Worm (Caenorhabditis elegans) whole organism, L4 larva: ENCODE results near the gene lmp-2.

Source experiments
- F26F4.8 ChIP-seq: fragments of 200-800 bp; sonication (Bioruptor generic); conservative IDR thresholded peaks from 2 replicates; pipeline ENCODE4 v1.3.6; 2022; ENCODE audit warnings: missing genetic modification characterization, missing compliant biosample characterization
- T20F7.1 ChIP-seq: fragments of 200-800 bp; sonication (Bioruptor generic); optimal IDR thresholded peaks from 2 replicates; lab custom pipeline; 2018; ENCODE audit warnings: mild to moderate bottlenecking, missing genetic modification characterization, missing compliant biosample characterization
- Y48G9A.11 ChIP-seq: fragments of 200-800 bp; sonication (Bioruptor generic); IDR thresholded peaks from 2 replicates; pipeline ENCODE4 v1.3.6; 2022; ENCODE audit warnings: missing genetic modification reagents, missing genetic modification characterization, missing compliant biosample characterization
- Y5F2A.4 ChIP-seq: fragments of 200-800 bp; sonication (Bioruptor generic); optimal IDR thresholded peaks from 2 replicates; lab custom pipeline; 2018; ENCODE audit warnings: mild to moderate bottlenecking, missing genetic modification characterization, missing compliant biosample characterization
- Y75B8A.6 ChIP-seq: fragments of 200-800 bp; sonication (Bioruptor generic); IDR thresholded peaks from 2 replicates; pipeline ENCODE4 v1.3.6; 2022; ENCODE audit warnings: missing genetic modification reagents, missing genetic modification characterization, missing compliant biosample characterization
- aha-1 ChIP-seq: fragments of 150-350 bp; peaks from one replicate; lab custom pipeline; 2014; ENCODE audit warnings: missing biosample characterization, missing genetic modification characterization
- aly-2 ChIP-seq: sonication (generic microtip); optimal IDR thresholded peaks from 2 replicates; lab custom pipeline; 2018; ENCODE audit warnings: missing biosample characterization, missing genetic modification characterization
- arid-1 ChIP-seq: fragments of 200-800 bp; sonication (Bioruptor generic); conservative IDR thresholded peaks from 2 replicates; pipeline ENCODE4 v1.3.6; 2022; ENCODE audit warnings: missing genetic modification reagents, missing genetic modification characterization, missing compliant biosample characterization
- ceh-44 ChIP-seq: fragments of 200-800 bp; sonication (Bioruptor generic); IDR thresholded peaks from 2 replicates; pipeline ENCODE4 v1.3.6; 2022; ENCODE audit warnings: missing genetic modification reagents, missing genetic modification characterization, missing compliant biosample characterization
- daf-16 ChIP-seq, 3 experiments: sonication (generic microtip); optimal IDR thresholded peaks; 2 replicates each; lab custom pipeline; 2016 to 2017; ENCODE audit warnings: missing genetic modification characterization in 3 of 3, missing genetic modification reagents in 3 of 3, mild to moderate bottlenecking in 2 of 3, missing compliant biosample characterization in 2 of 3, missing biosample characterization in 1 of 3, moderate library complexity in 1 of 3
- daf-19 ChIP-seq: fragments of 200-800 bp; sonication (Bioruptor generic); conservative IDR thresholded peaks from 2 replicates; pipeline ENCODE4 v1.3.6; 2022; ENCODE audit warnings: missing genetic modification characterization, missing compliant biosample characterization
- dmd-6 ChIP-seq: fragments of 200-800 bp; sonication (Bioruptor generic); IDR thresholded peaks from 2 replicates; pipeline ENCODE4 v1.3.6; 2022; ENCODE audit warnings: missing genetic modification reagents, missing genetic modification characterization, missing compliant biosample characterization
- egl-27 ChIP-seq: sonication (generic microtip); optimal IDR thresholded peaks from 3 replicates; lab custom pipeline; 2017; ENCODE audit warnings: missing biosample characterization, missing genetic modification reagents, missing genetic modification characterization
- hlh-11 ChIP-seq: fragments of 200-800 bp; sonication (Bioruptor generic); optimal IDR thresholded peaks from 2 replicates; lab custom pipeline; 2018; ENCODE audit warnings: mild to moderate bottlenecking, missing genetic modification characterization, missing compliant biosample characterization
- hlh-30 ChIP-seq: sonication (generic microtip); optimal IDR thresholded peaks from 2 replicates; lab custom pipeline; 2017; ENCODE audit warnings: antibody characterized with exemption, mild to moderate bottlenecking, missing genetic modification characterization, missing compliant biosample characterization; ENCODE audit not compliant: insufficient read depth
- lin-39 ChIP-seq: fragments of 150-350 bp; optimal IDR thresholded peaks from 2 replicates; lab custom pipeline; 2014; ENCODE audit warnings: missing biosample characterization, missing genetic modification reagents, missing genetic modification characterization
- mdl-1 ChIP-seq, 2 experiments: fragments of 150-350 bp in 1 of 2; sonication (generic microtip) in 1 of 2; optimal IDR thresholded peaks; 2 replicates each; lab custom pipeline; 2014 to 2017; ENCODE audit warnings: missing biosample characterization in 2 of 2, missing genetic modification characterization in 2 of 2
- mep-1 ChIP-seq: fragments of 150-350 bp; sonication (generic microtip); optimal IDR thresholded peaks from 3 replicates; lab custom pipeline; 2014; ENCODE audit warnings: missing biosample characterization, missing genetic modification characterization
- mes-2 ChIP-seq: sonication (generic microtip); optimal IDR thresholded peaks from 2 replicates; lab custom pipeline; 2016; ENCODE audit warnings: missing genotype, mild to moderate bottlenecking, missing genetic modification characterization, missing compliant biosample characterization; ENCODE audit not compliant: poor library complexity, severe bottlenecking
- mxl-3 ChIP-seq: fragments of 200-800 bp; sonication (Bioruptor generic); optimal IDR thresholded peaks from 2 replicates; lab custom pipeline; 2018; ENCODE audit warnings: mild to moderate bottlenecking, missing genetic modification characterization, missing compliant biosample characterization
- nhr-102 ChIP-seq: sonication (generic microtip); optimal IDR thresholded peaks from 2 replicates; lab custom pipeline; 2016; ENCODE audit warnings: mild to moderate bottlenecking, missing genetic modification characterization, moderate library complexity, missing compliant biosample characterization
- nhr-11 ChIP-seq: fragments of 150-350 bp; optimal IDR thresholded peaks from 2 replicates; lab custom pipeline; 2014; ENCODE audit warnings: missing biosample characterization, missing genetic modification characterization
- nhr-28 ChIP-seq: fragments of 150-350 bp; optimal IDR thresholded peaks from 2 replicates; lab custom pipeline; 2014; ENCODE audit warnings: missing biosample characterization, missing genetic modification characterization
- nhr-42 ChIP-seq: fragments of 200-800 bp; sonication (Bioruptor generic); IDR thresholded peaks from 2 replicates; pipeline ENCODE4 v1.3.6; 2022; ENCODE audit warnings: missing genetic modification characterization, missing compliant biosample characterization
- pqm-1 ChIP-seq: sonication (generic microtip); optimal IDR thresholded peaks from 2 replicates; lab custom pipeline; 2017; ENCODE audit warnings: missing biosample characterization, missing genetic modification characterization
- saeg-2 ChIP-seq: fragments of 200-800 bp; sonication (Bioruptor generic); IDR thresholded peaks from 2 replicates; pipeline ENCODE4 v1.3.6; 2022; ENCODE audit warnings: missing genetic modification reagents, missing genetic modification characterization, missing compliant biosample characterization
- tra-1 ChIP-seq: fragments of 200-800 bp; sonication (Bioruptor generic); IDR thresholded peaks from 2 replicates; pipeline ENCODE4 v1.3.6; 2022; ENCODE audit warnings: missing genetic modification reagents, missing genetic modification characterization, missing compliant biosample characterization
- unc-39 ChIP-seq: sonication (generic microtip); optimal IDR thresholded peaks from 2 replicates; lab custom pipeline; 2017; ENCODE audit warnings: missing biosample characterization, missing genetic modification characterization
- unc-62 ChIP-seq, 3 experiments: fragments of 150-350 bp in 1 of 3; sonication (generic microtip); optimal IDR thresholded peaks in 2 of 3; peaks in 1 of 3; 1 replicate in 1 of 3; 2 replicates in 2 of 3; lab custom pipeline; 2014 to 2017; ENCODE audit warnings: missing biosample characterization in 3 of 3, missing genetic modification characterization in 3 of 3, missing genetic modification reagents in 3 of 3, missing genotype in 1 of 3
- zag-1 ChIP-seq: fragments of 150-350 bp; optimal IDR thresholded peaks from 2 replicates; lab custom pipeline; 2014; ENCODE audit warnings: missing biosample characterization, missing genetic modification characterization
- zip-11 ChIP-seq: fragments of 200-800 bp; sonication (Bioruptor generic); IDR thresholded peaks from 2 replicates; pipeline ENCODE4 v1.3.6; 2022; ENCODE audit warnings: missing genetic modification characterization, missing compliant biosample characterization
- ztf-7 ChIP-seq: fragments of 150-350 bp; optimal IDR thresholded peaks from 2 replicates; lab custom pipeline; 2014; ENCODE audit warnings: missing biosample characterization, missing genetic modification characterization

The lmp-2 gene

DNA sequence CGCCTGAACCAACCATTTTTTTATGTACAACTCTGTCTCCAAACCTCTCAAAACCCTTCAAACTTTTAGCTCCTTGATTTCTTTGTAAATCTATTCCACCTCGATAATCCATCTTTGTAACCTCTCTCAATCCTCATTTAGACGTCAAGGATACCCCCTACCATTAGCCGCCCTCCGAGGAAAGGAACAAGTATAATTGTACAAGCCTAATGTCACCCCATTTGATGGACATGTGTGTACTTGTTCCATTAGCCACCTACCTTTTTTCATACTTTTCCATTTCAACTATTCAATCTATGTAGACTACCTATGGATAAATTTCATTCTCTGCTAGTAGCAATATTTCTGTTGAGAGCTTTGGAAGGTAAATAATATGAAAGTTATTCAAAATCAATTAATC, 17.7 kb upstream of the lmp-2 start, which contains the start of gene C05D9.4:
Gene C05D9.4 (plus strand): TSS at position 301 of the 400 bp plus-strand sequence.
- TF ChIP-seq zag-1 (no peak), mdl-1 (tag; optimal IDR thresholded peaks at IDR 0.05; lab: Kevin White, UChicago) (no peak), daf-19 (GFP tag; lab: Robert Waterston, UW) (no peak), mxl-3 (no peak), egl-27 (tag; lab: Kevin White, UChicago) (no peak), ztf-7 (tag; lab: Kevin White, UChicago) (no peak), arid-1 (GFP tag; lab: Robert Waterston, UW) (no peak), mes-2 (tag; lab: Kevin White, UChicago) (no peak)

- TF ChIP-seq mes-2 (tag; lab: Kevin White, UChicago) (no peak), daf-16 (GFP tag; optimal IDR thresholded peaks at IDR 0.05; lab: Kevin White, UChicago) (peak in 1 of 2 experiments; percentile 56), daf-16 (tag; optimal IDR thresholded peaks at IDR 0.05; lab: Kevin White, UChicago) (no peak), nhr-11 (tag; lab: Kevin White, UChicago) (peak; percentile 26), Y5F2A.4 (GFP tag; lab: Kevin White, UChicago) (no peak), mep-1 (tag; lab: Kevin White, UChicago) (no peak), saeg-2 (no peak), aly-2 (tag; lab: Kevin White, UChicago) (no peak), unc-39 (tag; lab: Kevin White, UChicago) (no peak), zip-11 (no peak), unc-62 (GFP tag; optimal IDR thresholded peaks at IDR 0.05 in 1 of 2; lab: Kevin White, UChicago) (peak in 1 of 2 experiments; percentile 91), unc-62 (tag; optimal IDR thresholded peaks at IDR 0.05; lab: Kevin White, UChicago) (no peak)
- TF ChIP-seq, all 104 proteins: peak for 3
Measured at ce11 chrX:1108874-1109273, 16.5 kb upstream of the lmp-2 start.

DNA sequence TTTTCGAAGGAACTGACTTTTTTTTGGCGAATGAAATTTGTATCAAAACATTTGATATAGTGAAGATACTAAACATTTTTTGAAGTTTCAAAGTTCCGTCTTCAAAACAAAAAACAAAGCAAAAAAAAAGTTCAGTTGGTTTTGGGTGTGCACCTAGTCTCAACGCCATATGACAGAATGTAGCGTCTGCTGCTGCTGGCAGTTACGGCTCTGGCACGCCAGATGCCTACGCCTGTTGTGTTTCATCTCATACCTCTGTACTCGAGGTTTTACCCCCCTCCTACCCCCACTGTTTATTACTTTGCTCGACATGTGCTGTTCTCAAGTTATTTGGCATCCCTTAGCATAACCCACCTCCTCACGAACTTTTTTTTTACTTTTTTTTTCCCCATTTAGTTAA, 14.7 kb upstream of the lmp-2 start:
- TF ChIP-seq F26F4.8 (GFP tag; lab: Robert Waterston, UW) (no peak), tra-1 (GFP tag; lab: Robert Waterston, UW) (0 out of 2 replicates have a peak, but pooled peaks have one; percentile 45), unc-62 (GFP tag; optimal IDR thresholded peaks at IDR 0.05 in 1 of 2; lab: Kevin White, UChicago) (peak in 1 of 2 experiments; percentile 67), unc-62 (tag; optimal IDR thresholded peaks at IDR 0.05; lab: Kevin White, UChicago) (no peak), Y75B8A.6 (no peak), hlh-30 (tag; lab: Kevin White, UChicago) (peak; percentile 27), aha-1 (tag; lab: Kevin White, UChicago) (peak; percentile 1), hlh-11 (tag; lab: Kevin White, UChicago) (peak; percentile 58), lin-39 (tag; lab: Kevin White, UChicago) (no peak), mep-1 (tag; lab: Kevin White, UChicago) (no peak), daf-16 (GFP tag; optimal IDR thresholded peaks at IDR 0.05; lab: Kevin White, UChicago) (peak in 1 of 2 experiments; percentile 71), daf-16 (tag; optimal IDR thresholded peaks at IDR 0.05; lab: Kevin White, UChicago) (no peak)

DNA sequence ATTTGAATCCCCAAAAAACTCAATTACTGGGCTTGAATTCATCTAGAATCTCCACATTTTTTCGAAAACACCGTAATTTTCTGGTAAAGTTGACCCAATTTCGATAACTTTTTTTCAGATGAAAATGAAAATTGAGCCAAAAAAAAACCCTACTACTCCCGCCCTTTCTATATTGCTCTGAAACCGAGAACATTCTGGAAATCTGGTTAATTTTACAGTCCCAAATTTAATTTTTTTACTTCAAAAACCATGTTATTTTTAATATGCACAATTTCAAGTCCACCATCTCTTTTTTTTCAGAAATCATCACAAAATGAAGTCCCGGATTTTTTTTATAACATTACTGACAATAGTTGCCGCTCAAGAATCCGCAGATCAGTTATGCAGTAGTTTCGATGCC, 13.8 kb upstream of the lmp-2 start, which contains the start of gene C05D9.3:
Gene C05D9.3 (plus strand): TSS at position 301 of the 400 bp plus-strand sequence.
- TF ChIP-seq unc-62 (GFP tag; optimal IDR thresholded peaks at IDR 0.05 in 1 of 2; lab: Kevin White, UChicago) (peak in 1 of 2 experiments; percentile 2), unc-62 (tag; optimal IDR thresholded peaks at IDR 0.05; lab: Kevin White, UChicago) (no peak), nhr-102 (no peak)

ce11 chrX:1115207-1115606, 10.2 kb upstream of the lmp-2 start:
- peak in 1 of 2 experiments; percentile 78 for TF ChIP-seq unc-62 (GFP tag; optimal IDR thresholded peaks at IDR 0.05 in 1 of 2; lab: Kevin White, UChicago)
- TF ChIP-seq unc-62 (tag; optimal IDR thresholded peaks at IDR 0.05; lab: Kevin White, UChicago): no peak
- TF ChIP-seq ceh-44 (GFP tag; lab: Robert Waterston, UW): no peak
- TF ChIP-seq, all 104 proteins: peak for 1

DNA sequence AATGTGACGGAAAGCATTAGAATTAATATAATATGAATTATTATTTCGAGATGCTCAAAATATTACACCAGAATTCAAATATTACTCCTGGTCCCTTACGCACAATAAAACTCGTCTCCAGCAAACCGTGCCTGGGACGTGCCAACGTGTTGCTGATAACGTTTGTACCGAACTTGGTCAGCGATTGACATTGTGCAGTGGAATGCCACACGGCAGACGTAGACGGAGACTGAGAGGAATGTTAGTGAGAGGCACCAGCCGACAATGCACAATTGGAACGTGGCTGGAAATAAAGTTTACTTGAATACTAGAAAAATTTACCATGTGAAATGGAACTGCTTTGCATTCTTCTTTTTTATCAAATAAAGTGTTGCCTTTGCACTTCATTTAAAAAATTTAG, 8.2 kb upstream of the lmp-2 start:
- TF ChIP-seq nhr-28 (tag; lab: Kevin White, UChicago) (peak; percentile 50), T20F7.1 (no peak), mxl-3 (peak; percentile 55), Y48G9A.11 (no peak), pqm-1 (peak; percentile 22), hlh-11 (tag; lab: Kevin White, UChicago) (peak; percentile 34), nhr-42 (GFP tag; lab: Robert Waterston, UW) (no peak), dmd-6 (peak; percentile 38), aly-2 (tag; lab: Kevin White, UChicago) (no peak)
